Fruit fly (Drosophila melanogaster): ENCODE measurements around the gene REPTOR-BP.
A peak's percentile ranks its signal among the peaks of the same experiment; 100 is the strongest.

The REPTOR-BP gene

DNA sequence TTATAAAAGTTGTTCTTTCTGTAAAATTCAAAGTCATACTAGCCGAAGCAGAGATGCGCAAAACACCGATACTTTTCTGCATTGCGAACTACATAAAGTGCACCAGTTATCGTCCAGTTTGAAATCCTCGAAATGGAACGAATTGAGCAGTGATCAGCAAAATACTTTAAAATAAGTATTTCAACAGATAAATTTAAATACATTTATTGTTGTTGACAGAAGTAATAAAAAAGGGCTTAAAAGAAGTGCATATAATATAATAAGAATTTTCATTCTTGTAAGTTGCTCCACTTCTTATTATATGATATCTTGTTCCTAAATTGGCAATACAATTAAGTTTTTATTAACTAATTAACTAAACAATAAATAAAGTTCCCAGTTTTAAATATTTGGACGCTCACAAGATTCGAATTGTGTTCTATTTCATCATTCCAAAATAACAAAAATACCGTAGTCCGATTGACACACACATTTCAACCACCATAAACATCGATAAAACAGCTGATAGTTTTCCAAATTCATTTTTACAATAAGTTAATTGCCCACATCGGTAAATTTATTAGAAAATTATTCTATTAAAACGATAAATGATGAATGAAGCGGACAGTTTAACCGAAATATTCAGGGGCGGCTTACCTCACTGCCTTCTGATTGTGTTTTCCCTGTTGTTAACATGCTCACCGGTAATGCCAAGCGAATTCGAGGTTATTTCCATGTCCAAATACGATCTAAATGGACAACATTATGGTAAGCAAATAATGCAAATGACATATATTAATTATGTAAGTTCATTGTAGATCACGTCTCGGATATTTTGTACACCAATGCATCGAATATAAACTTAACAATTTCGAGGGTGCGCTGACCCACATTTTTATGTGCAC is 50.6 kb downstream of the REPTOR-BP start, which contains the start of the genes Usp14 and CG4972 (continued):
- TF ChIP-seq CG3995 (GFP tag; optimal IDR thresholded peaks at IDR 0.05) (peak; percentile 77), CG13775 (GFP tag; optimal IDR thresholded peaks at IDR 0.05) (peak; percentile 8), ewg (GFP tag; optimal IDR thresholded peaks at IDR 0.05) (peak; percentile 13), ssp (GFP tag; IDR thresholded peaks at IDR 0.05) (peak; percentile 83), knrl (GFP tag; IDR thresholded peaks at IDR 0.05; ENCODE audit: partially characterized antibody) (peak; percentile 66), Dll (GFP tag; IDR thresholded peaks at IDR 0.05; ENCODE audit: partially characterized antibody) (peak; percentile 52; the same call in 1 of the 4 replicates), tio (GFP tag; optimal IDR thresholded peaks at IDR 0.05) (peak; percentile 11), dmrt11E (tag; optimal IDR thresholded peaks at IDR 0.05) (peak; percentile 39), Dfd (GFP tag; optimal IDR thresholded peaks at IDR 0.05) (no peak), CG8924 (tag; optimal IDR thresholded peaks at IDR 0.05) (peak; percentile 40), CG2120 (GFP tag; optimal IDR thresholded peaks at IDR 0.05) (peak; percentile 29), CG12391 (tag; optimal IDR thresholded peaks at IDR 0.05) (peak; percentile 38), CG4328 (GFP tag; optimal IDR thresholded peaks at IDR 0.05) (no peak), fd102C (GFP tag; optimal IDR thresholded peaks at IDR 0.05) (no peak), CG30403 (GFP tag; optimal IDR thresholded peaks at IDR 0.05) (peak; percentile 45), ase (GFP tag; IDR thresholded peaks at IDR 0.05) (no peak), Dref (GFP tag; IDR thresholded peaks at IDR 0.05) (peak; percentile 54), CG10274 (GFP tag; optimal IDR thresholded peaks at IDR 0.05) (no peak), tll (GFP tag; optimal IDR thresholded peaks at IDR 0.05) (peak in 1 of 2 experiments; percentile 3), Bgb (GFP tag; IDR thresholded peaks at IDR 0.05; ENCODE audit: partially characterized antibody) (peak; percentile 38; the same call in 1 of the 2 replicates), CG1603 (tag; optimal IDR thresholded peaks at IDR 0.05) (peak; percentile 99), CG12104 (GFP tag; optimal IDR thresholded peaks at IDR 0.05) (peak; percentile 20), hbn (GFP tag; IDR thresholded peaks at IDR 0.05; ENCODE audit: partially characterized antibody) (no peak), sr (GFP tag; IDR thresholded peaks at IDR 0.05) (no peak), CG17802 (tag; optimal IDR thresholded peaks at IDR 0.05) (peak; percentile 86), amos (GFP tag; IDR thresholded peaks at IDR 0.05; ENCODE audit: partially characterized antibody) (peak; percentile 53; the same call in 1 of the 2 replicates), Lhr (GFP tag; optimal IDR thresholded peaks at IDR 0.05) (peak; percentile 9), crp (GFP tag; optimal IDR thresholded peaks at IDR 0.05) (peak in 1 of 2 experiments; percentile 78), CG10267 (tag; optimal IDR thresholded peaks at IDR 0.05) (peak; percentile 16), CG2712 (tag; optimal IDR thresholded peaks at IDR 0.05) (peak; percentile 33), lola (GFP tag; optimal IDR thresholded peaks at IDR 0.05) (peak in 1 of 3 experiments; percentile 2), CG4617 (GFP tag; optimal IDR thresholded peaks at IDR 0.05; ENCODE audit: borderline replicate concordance) (peak; percentile 19), slbo (GFP tag; IDR thresholded peaks at IDR 0.05) (peak; percentile 35), bbx (GFP tag; IDR thresholded peaks at IDR 0.05; ENCODE audit: partially characterized antibody) (peak; percentile 42), pfk (GFP tag; optimal IDR thresholded peaks at IDR 0.05) (peak; percentile 92), CG14710 (tag; optimal IDR thresholded peaks at IDR 0.05) (peak; percentile 64), Stat92E (GFP tag; optimal IDR thresholded peaks at IDR 0.05) (no peak), CG14667 (GFP tag; IDR thresholded peaks at IDR 0.05) (peak; percentile 70; the same call in 1 of the 2 replicates), CG3163 (GFP tag; optimal IDR thresholded peaks at IDR 0.05) (no peak), CG34422 (GFP tag; IDR thresholded peaks at IDR 0.05) (0 out of 3 replicates have a peak, but pooled peaks have one; percentile 15), MESR4 (GFP tag; optimal IDR thresholded peaks at IDR 0.05) (peak; percentile 75), zen (tag; optimal IDR thresholded peaks at IDR 0.05) (peak; percentile 8), CG8290 (GFP tag; optimal IDR thresholded peaks at IDR 0.05) (peak; percentile 6), CG8290 (tag; optimal IDR thresholded peaks at IDR 0.05) (no peak), ATbp (GFP tag; optimal IDR thresholded peaks at IDR 0.05) (no peak), Max (GFP tag; optimal IDR thresholded peaks at IDR 0.05) (peak; percentile 24)
